Fruit fly (Drosophila melanogaster) whole organism, wandering third instar larva: ENCODE results near the gene Dus1.

Source experiments
- Abd-B ChIP-seq: fragments of >200 bp; optimal IDR thresholded peaks from 2 replicates; lab custom pipeline; 2017; ENCODE audit warnings: missing biosample characterization, missing genetic modification characterization
- CG32264 ChIP-seq: fragments of 200-800 bp; sonication (Bioruptor generic); optimal IDR thresholded peaks from 2 replicates; lab custom pipeline; 2016; ENCODE audit warnings: missing biosample characterization, missing genetic modification characterization
- GATAd ChIP-seq: sonication (Bioruptor generic); optimal IDR thresholded peaks from 2 replicates; lab custom pipeline; 2016; ENCODE audit warnings: missing biosample characterization, missing genetic modification characterization
- HLH106 ChIP-seq: fragments of 200-800 bp; optimal IDR thresholded peaks from 3 replicates; lab custom pipeline; 2019; ENCODE audit warnings: missing biosample characterization, mild to moderate bottlenecking, missing genetic modification characterization, moderate library complexity
- Hr78 ChIP-seq: fragments of >200 bp; optimal IDR thresholded peaks from 2 replicates; lab custom pipeline; 2017; ENCODE audit warnings: missing biosample characterization, missing genetic modification characterization
- Mio ChIP-seq: sonication (Bioruptor generic); optimal IDR thresholded peaks from 2 replicates; lab custom pipeline; 2016; ENCODE audit warnings: missing biosample characterization, missing genetic modification characterization
- brk ChIP-seq: fragments of 200-800 bp; sonication (Bioruptor generic); optimal IDR thresholded peaks from 2 replicates; lab custom pipeline; 2016; ENCODE audit warnings: missing biosample characterization, mild to moderate bottlenecking, missing genetic modification characterization
- foxo ChIP-seq, 2 experiments: fragments of 200-800 bp; sonication (Bioruptor generic); optimal IDR thresholded peaks; 2 replicates in 1 of 2; 3 replicates in 1 of 2; lab custom pipeline; 2016 to 2017; ENCODE audit warnings: missing biosample characterization in 2 of 2, missing genetic modification characterization in 2 of 2
- psq ChIP-seq: fragments of 200-800 bp; sonication (Bioruptor generic); optimal IDR thresholded peaks from 3 replicates; lab custom pipeline; 2017; ENCODE audit warnings: missing biosample characterization, mild to moderate bottlenecking, missing genetic modification characterization, moderate library complexity
- woc ChIP-seq: sonication (Bioruptor generic); optimal IDR thresholded peaks from 2 replicates; lab custom pipeline; 2016; ENCODE audit warnings: missing biosample characterization, mild to moderate bottlenecking, missing genetic modification characterization

DNA sequence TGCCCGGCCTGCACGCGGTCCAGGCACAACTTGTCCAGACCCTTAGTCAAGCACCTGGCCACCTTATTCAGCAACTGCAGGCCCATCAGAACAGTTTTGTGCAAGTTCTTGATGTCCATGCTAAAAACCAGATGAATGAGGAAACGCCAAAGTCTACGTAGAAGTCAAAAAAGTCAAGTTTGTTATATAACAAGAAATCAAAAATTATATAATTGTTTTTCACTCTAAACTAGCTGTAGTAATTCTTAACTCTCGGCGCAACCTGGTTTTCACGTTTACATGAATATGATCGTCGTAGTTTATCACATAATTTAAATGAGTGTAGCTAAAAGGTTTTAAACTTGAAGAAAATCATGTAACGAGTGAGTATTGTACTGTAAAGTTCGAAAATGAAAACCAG is 67.0 kb downstream of the Dus1 start:
- TF ChIP-seq Abd-B (GFP tag; lab: Kevin White, UChicago) (no peak), psq (GFP tag; lab: Kevin White, UChicago) (no peak), brk (GFP tag; lab: Kevin White, UChicago) (no peak), GATAd (GFP tag; lab: Kevin White, UChicago) (no peak), Hr78 (no peak), foxo (GFP tag; optimal IDR thresholded peaks at IDR 0.05; lab: Kevin White, UChicago) (no peak), HLH106 (tag; lab: Kevin White, UChicago) (no peak), CG32264 (no peak), woc (no peak), Mio (GFP tag; lab: Kevin White, UChicago) (no peak)
